Fruit fly (Drosophila melanogaster): ENCODE measurements around the gene CG4116.

Gene CG4116

dm6 chrX:3045953-3046352 lies 21.4 kb downstream of the CG4116 start (continued):
- TF ChIP-seq CG43689 (GFP tag; IDR thresholded peaks at IDR 0.05) (peak; percentile 33; the same call in 1 of the 2 replicates), tgo (GFP tag; IDR thresholded peaks at IDR 0.05) (peak; percentile 74), chinmo (GFP tag; IDR thresholded peaks at IDR 0.05; ENCODE audit: partially characterized antibody) (no peak), ash1 (GFP tag; optimal IDR thresholded peaks at IDR 0.05) (no peak), CG15479 (GFP tag; optimal IDR thresholded peaks at IDR 0.05) (no peak), Atf6 (GFP tag; IDR thresholded peaks at IDR 0.05) (peak; percentile 42; the same call in 1 of the 2 replicates), Xrp1 (GFP tag; IDR thresholded peaks at IDR 0.05) (peak; percentile 86), ranshi (GFP tag; IDR thresholded peaks at IDR 0.05) (peak; percentile 77; the same call in 1 of the 2 replicates), caup (GFP tag; optimal IDR thresholded peaks at IDR 0.05; ENCODE audit: severe bottlenecking) (peak; percentile 8), GATAe (GFP tag; conservative IDR thresholded peaks at IDR 0.05) (no peak), Max (GFP tag; optimal IDR thresholded peaks at IDR 0.05) (peak; percentile 24), HLH3B (GFP tag; IDR thresholded peaks at IDR 0.05) (peak; percentile 73), CG18599 (GFP tag; optimal IDR thresholded peaks at IDR 0.05) (peak; percentile 40), wek (GFP tag; optimal IDR thresholded peaks at IDR 0.05) (no peak), tio (GFP tag; optimal IDR thresholded peaks at IDR 0.05) (peak; percentile 41), Dip3 (GFP tag; optimal IDR thresholded peaks at IDR 0.05) (no peak), Meics (GFP tag; optimal IDR thresholded peaks at IDR 0.05) (peak; percentile 1), mam (GFP tag; optimal IDR thresholded peaks at IDR 0.05) (peak; percentile 36), Scr (GFP tag; IDR thresholded peaks at IDR 0.05; ENCODE audit: partially characterized antibody) (no peak), psq (GFP tag; optimal IDR thresholded peaks at IDR 0.05) (no peak), TFAM (GFP tag; optimal IDR thresholded peaks at IDR 0.05) (no peak), CG2202 (tag; optimal IDR thresholded peaks at IDR 0.05) (peak; percentile 79), CG1647 (GFP tag; optimal IDR thresholded peaks at IDR 0.05) (peak; percentile 52), zen2 (GFP tag; IDR thresholded peaks at IDR 0.05; ENCODE audit: partially characterized antibody) (no peak), tx (GFP tag; optimal IDR thresholded peaks at IDR 0.05) (peak; percentile 52), bowl (GFP tag; IDR thresholded peaks at IDR 0.05) (peak; percentile 34; the same call in 1 of the 2 replicates), YL-1 (GFP tag; optimal IDR thresholded peaks at IDR 0.05) (no peak), CG12071 (GFP tag; optimal IDR thresholded peaks at IDR 0.05) (peak; percentile 49), CG18476 (GFP tag; optimal IDR thresholded peaks at IDR 0.05) (peak; percentile 66), Ravus (GFP tag; IDR thresholded peaks at IDR 0.05) (no peak), pb (GFP tag; optimal IDR thresholded peaks at IDR 0.05) (peak; percentile 60), Hsf (GFP tag; optimal IDR thresholded peaks at IDR 0.05) (peak; percentile 65), HmgZ (tag; optimal IDR thresholded peaks at IDR 0.05) (peak; percentile 18), CG4617 (GFP tag; optimal IDR thresholded peaks at IDR 0.05; ENCODE audit: borderline replicate concordance) (peak; percentile 28), prd (optimal IDR thresholded peaks at IDR 0.05) (no peak), prd (GFP tag; IDR thresholded peaks at IDR 0.05) (peak; percentile 80), ac (GFP tag; optimal IDR thresholded peaks at IDR 0.05) (no peak), CG1233 (GFP tag; optimal IDR thresholded peaks at IDR 0.05) (peak; percentile 36), CG14441 (GFP tag; IDR thresholded peaks at IDR 0.05) (peak; percentile 67), CG12744 (GFP tag; optimal IDR thresholded peaks at IDR 0.05) (no peak), Sry-δ (GFP tag; optimal IDR thresholded peaks at IDR 0.05) (peak; percentile 19), pum (GFP tag; optimal IDR thresholded peaks at IDR 0.05) (peak; percentile 74), mld (GFP tag; IDR thresholded peaks at IDR 0.05; ENCODE audit: partially characterized antibody) (no peak), exex (tag; optimal IDR thresholded peaks at IDR 0.05) (no peak), stwl (tag; optimal IDR thresholded peaks at IDR 0.05) (peak; percentile 15), CG10959 (GFP tag; IDR thresholded peaks at IDR 0.05) (peak; percentile 81), eve (GFP tag; optimal IDR thresholded peaks at IDR 0.05) (peak in 1 of 2 experiments; percentile 77), CG34422 (GFP tag; IDR thresholded peaks at IDR 0.05) (peak; percentile 49; the same call in 2 of the 3 replicates), CG15269 (tag; optimal IDR thresholded peaks at IDR 0.05) (peak; percentile 16), nerfin-1 (tag; optimal IDR thresholded peaks at IDR 0.05) (peak; percentile 57), Opbp (GFP tag; IDR thresholded peaks at IDR 0.05; ENCODE audit: partially characterized antibody) (no peak)
